Fruit fly (Drosophila melanogaster) whole organism, wandering third instar larva: ENCODE measurements around the gene Cyp4ae1.

ENCODE experiments used
- Abd-B ChIP-seq: fragments of >200 bp; optimal IDR thresholded peaks from 2 replicates; lab custom pipeline; 2017; ENCODE audit warnings: missing biosample characterization, missing genetic modification characterization
- HLH106 ChIP-seq: fragments of 200-800 bp; optimal IDR thresholded peaks from 3 replicates; lab custom pipeline; 2019; ENCODE audit warnings: missing biosample characterization, mild to moderate bottlenecking, missing genetic modification characterization, moderate library complexity
- Hnf4 ChIP-seq: fragments of 200-800 bp; sonication (Bioruptor generic); optimal IDR thresholded peaks from 2 replicates; lab custom pipeline; 2016; ENCODE audit warnings: missing biosample characterization, mild to moderate bottlenecking, missing genetic modification characterization
- Sp1 ChIP-seq: fragments of 200-800 bp; sonication (Bioruptor generic); optimal IDR thresholded peaks from 3 replicates; lab custom pipeline; 2019; ENCODE audit warnings: missing biosample characterization, mild to moderate bottlenecking, missing genetic modification characterization, moderate library complexity
- lola ChIP-seq: fragments of >200 bp; optimal IDR thresholded peaks from 2 replicates; lab custom pipeline; 2017; ENCODE audit warnings: missing biosample characterization, missing genetic modification characterization

dm6 chrX:2142935-2143312, 35.9 kb upstream of the Cyp4ae1 start:
- no peak for TF ChIP-seq Hnf4 (GFP tag; lab: Kevin White, UChicago)
- TF ChIP-seq lola, result no peak
- TF ChIP-seq Sp1, result no peak
- TF ChIP-seq HLH106 (tag; lab: Kevin White, UChicago), result no peak
- TF ChIP-seq Abd-B, result no peak
